Worm (Caenorhabditis elegans) whole organism, L4 larva: Measurements from ENCODE around the gene cal-2.

Experiments used
- D1046.2 ChIP-seq: fragments of 200-800 bp; sonication (Bioruptor generic); IDR thresholded peaks from 2 replicates; pipeline ENCODE4 v1.3.6; 2022; ENCODE audit warnings: missing genetic modification characterization, missing compliant biosample characterization
- F10B5.3 ChIP-seq: sonication (generic microtip); optimal IDR thresholded peaks from 2 replicates; lab custom pipeline; 2016; ENCODE audit warnings: mild to moderate bottlenecking, missing genetic modification characterization, missing compliant biosample characterization
- F26F4.8 ChIP-seq: fragments of 200-800 bp; sonication (Bioruptor generic); conservative IDR thresholded peaks from 2 replicates; pipeline ENCODE4 v1.3.6; 2022; ENCODE audit warnings: missing genetic modification characterization, missing compliant biosample characterization
- F49E8.2 ChIP-seq: sonication (generic microtip); optimal IDR thresholded peaks from 2 replicates; lab custom pipeline; 2016; ENCODE audit warnings: missing compliant biosample characterization, mild to moderate bottlenecking, missing genetic modification characterization, borderline replicate concordance
- R02D3.7 ChIP-seq: fragments of 150-350 bp; sonication (generic microtip); optimal IDR thresholded peaks from 3 replicates; lab custom pipeline; 2014; ENCODE audit warnings: missing biosample characterization, missing genetic modification characterization
- T20F7.1 ChIP-seq: fragments of 200-800 bp; sonication (Bioruptor generic); optimal IDR thresholded peaks from 2 replicates; lab custom pipeline; 2018; ENCODE audit warnings: mild to moderate bottlenecking, missing genetic modification characterization, missing compliant biosample characterization
- T26A8.4 ChIP-seq: fragments of 200-800 bp; sonication (Bioruptor generic); IDR thresholded peaks from 2 replicates; pipeline ENCODE4 v1.3.6; 2022; ENCODE audit warnings: missing genetic modification characterization, missing compliant biosample characterization
- Y105C5A.15 ChIP-seq: fragments of 200-800 bp; sonication (Bioruptor generic); IDR thresholded peaks from 2 replicates; pipeline ENCODE4 v1.3.6; 2022; ENCODE audit warnings: missing genetic modification characterization, missing compliant biosample characterization
- Y75B8A.6 ChIP-seq: fragments of 200-800 bp; sonication (Bioruptor generic); IDR thresholded peaks from 2 replicates; pipeline ENCODE4 v1.3.6; 2022; ENCODE audit warnings: missing genetic modification reagents, missing genetic modification characterization, missing compliant biosample characterization
- ZK337.2 ChIP-seq: fragments of 200-800 bp; sonication (Bioruptor generic); IDR thresholded peaks from 2 replicates; pipeline ENCODE4 v1.3.6; 2022; ENCODE audit warnings: missing genetic modification reagents, missing genetic modification characterization, missing compliant biosample characterization
- ZK546.5 ChIP-seq, 2 experiments: sonication (generic microtip); optimal IDR thresholded peaks; 2 replicates each; lab custom pipeline; 2017; ENCODE audit warnings: missing biosample characterization in 2 of 2, missing genetic modification characterization in 2 of 2
- aha-1 ChIP-seq: fragments of 150-350 bp; peaks from one replicate; lab custom pipeline; 2014; ENCODE audit warnings: missing biosample characterization, missing genetic modification characterization
- ama-1 ChIP-seq: fragments of 150-350 bp; optimal IDR thresholded peaks from 2 replicates; lab custom pipeline; 2014; ENCODE audit warnings: inconsistent platforms, mixed read lengths
- ceh-32 ChIP-seq: sonication (generic microtip); optimal IDR thresholded peaks from 2 replicates; lab custom pipeline; 2016; ENCODE audit warnings: mild to moderate bottlenecking, missing genetic modification characterization, missing compliant biosample characterization; ENCODE audit not compliant: poor library complexity
- ceh-82 ChIP-seq: sonication (generic microtip); optimal IDR thresholded peaks from 2 replicates; lab custom pipeline; 2017; ENCODE audit warnings: missing biosample characterization, missing genetic modification characterization
- ces-1 ChIP-seq: fragments of 150-350 bp; sonication (generic microtip); optimal IDR thresholded peaks from 4 replicates; lab custom pipeline; 2014; ENCODE audit warnings: missing biosample characterization, missing genetic modification reagents, missing genetic modification characterization
- daf-12 ChIP-seq: fragments of 150-350 bp; optimal IDR thresholded peaks from 2 replicates; lab custom pipeline; 2014; ENCODE audit warnings: missing biosample characterization, missing genetic modification reagents, missing genetic modification characterization
- daf-19 ChIP-seq: fragments of 200-800 bp; sonication (Bioruptor generic); conservative IDR thresholded peaks from 2 replicates; pipeline ENCODE4 v1.3.6; 2022; ENCODE audit warnings: missing genetic modification characterization, missing compliant biosample characterization
- daf-8 ChIP-seq: fragments of 200-800 bp; sonication (Bioruptor generic); IDR thresholded peaks from 2 replicates; pipeline ENCODE4 v1.3.6; 2022; ENCODE audit warnings: missing genetic modification characterization, missing compliant biosample characterization
- dmd-8 ChIP-seq: fragments of 200-800 bp; sonication (Bioruptor generic); IDR thresholded peaks from 2 replicates; pipeline ENCODE4 v1.3.6; 2022; ENCODE audit warnings: missing genetic modification characterization, missing compliant biosample characterization
- dmd-9 ChIP-seq: fragments of 200-800 bp; sonication (Bioruptor generic); IDR thresholded peaks from 2 replicates; pipeline ENCODE4 v1.3.6; 2022; ENCODE audit warnings: missing genetic modification reagents, missing genetic modification characterization, missing compliant biosample characterization
- egl-27 ChIP-seq: sonication (generic microtip); optimal IDR thresholded peaks from 3 replicates; lab custom pipeline; 2017; ENCODE audit warnings: missing biosample characterization, missing genetic modification reagents, missing genetic modification characterization
- egl-43 ChIP-seq: fragments of 200-800 bp; sonication (Bioruptor generic); IDR thresholded peaks from 2 replicates; pipeline ENCODE4 v1.3.6; 2022; ENCODE audit warnings: missing genetic modification reagents, missing genetic modification characterization, missing compliant biosample characterization
- hlh-11 ChIP-seq: fragments of 200-800 bp; sonication (Bioruptor generic); optimal IDR thresholded peaks from 2 replicates; lab custom pipeline; 2018; ENCODE audit warnings: mild to moderate bottlenecking, missing genetic modification characterization, missing compliant biosample characterization
- lin-13 ChIP-seq: fragments of 150-350 bp; optimal IDR thresholded peaks from 2 replicates; lab custom pipeline; 2014; ENCODE audit warnings: missing biosample characterization, missing genetic modification reagents, missing genetic modification characterization
- lin-15B ChIP-seq: fragments of 150-350 bp; sonication (generic microtip); optimal IDR thresholded peaks from 3 replicates; lab custom pipeline; 2014; ENCODE audit warnings: missing biosample characterization, missing genetic modification characterization
- lin-38 ChIP-seq: fragments of 200-800 bp; sonication (Bioruptor generic); IDR thresholded peaks from 2 replicates; pipeline ENCODE4 v1.3.6; 2022; ENCODE audit warnings: missing genetic modification reagents, missing genetic modification characterization, missing compliant biosample characterization
- lir-3 ChIP-seq: sonication (generic microtip); optimal IDR thresholded peaks from 2 replicates; lab custom pipeline; 2016; ENCODE audit warnings: mild to moderate bottlenecking, missing genetic modification characterization, missing compliant biosample characterization
- madf-5 ChIP-seq, 2 experiments: fragments of 200-800 bp; sonication (Bioruptor generic); IDR thresholded peaks; 2 replicates each; pipeline ENCODE4 v1.3.6; 2022; ENCODE audit warnings: missing compliant biosample characterization in 2 of 2, missing genetic modification characterization in 2 of 2
- mes-2 ChIP-seq: sonication (generic microtip); optimal IDR thresholded peaks from 2 replicates; lab custom pipeline; 2016; ENCODE audit warnings: missing genotype, mild to moderate bottlenecking, missing genetic modification characterization, missing compliant biosample characterization; ENCODE audit not compliant: poor library complexity, severe bottlenecking
- nhr-11 ChIP-seq: fragments of 150-350 bp; optimal IDR thresholded peaks from 2 replicates; lab custom pipeline; 2014; ENCODE audit warnings: missing biosample characterization, missing genetic modification characterization
- nhr-48 ChIP-seq: sonication (generic microtip); optimal IDR thresholded peaks from 2 replicates; lab custom pipeline; 2016; ENCODE audit warnings: mild to moderate bottlenecking, missing genetic modification characterization, missing compliant biosample characterization
- nhr-6 ChIP-seq: fragments of 150-350 bp; optimal IDR thresholded peaks from 2 replicates; lab custom pipeline; 2014; ENCODE audit warnings: missing biosample characterization, missing genetic modification characterization
- nhr-77 ChIP-seq: fragments of 150-350 bp; optimal IDR thresholded peaks from 2 replicates; lab custom pipeline; 2014; ENCODE audit warnings: missing biosample characterization, missing genetic modification characterization
- pha-4 ChIP-seq, 2 experiments: fragments of 150-350 bp in 1 of 2; fragments of 200-800 bp in 1 of 2; sonication (Bioruptor generic) in 1 of 2; IDR thresholded peaks in 1 of 2; optimal IDR thresholded peaks in 1 of 2; 2 replicates each; pipeline versions ENCODE4 v1.3.6 to Lab custom; 2014 to 2022; ENCODE audit warnings: missing genetic modification characterization in 2 of 2, missing genetic modification reagents in 2 of 2, missing biosample characterization in 1 of 2, missing compliant biosample characterization in 1 of 2
- php-3 ChIP-seq: fragments of 200-800 bp; sonication (Bioruptor generic); IDR thresholded peaks from 2 replicates; pipeline ENCODE4 v1.3.6; 2022; ENCODE audit warnings: missing genetic modification reagents, missing genetic modification characterization, missing compliant biosample characterization
- saeg-2 ChIP-seq: fragments of 200-800 bp; sonication (Bioruptor generic); IDR thresholded peaks from 2 replicates; pipeline ENCODE4 v1.3.6; 2022; ENCODE audit warnings: missing genetic modification reagents, missing genetic modification characterization, missing compliant biosample characterization
- set-16 ChIP-seq: fragments of 200-800 bp; sonication (Bioruptor generic); IDR thresholded peaks from 2 replicates; pipeline ENCODE4 v1.3.6; 2022; ENCODE audit warnings: missing genetic modification reagents, missing genetic modification characterization, missing compliant biosample characterization
- skn-1 ChIP-seq: fragments of 150-350 bp; optimal IDR thresholded peaks from 2 replicates; lab custom pipeline; 2014; ENCODE audit warnings: missing biosample characterization, missing genetic modification characterization
- snpc-4 ChIP-seq: fragments of 150-350 bp; optimal IDR thresholded peaks from 2 replicates; lab custom pipeline; 2014; ENCODE audit warnings: missing biosample characterization, missing genetic modification characterization
- spr-3 ChIP-seq: fragments of 200-800 bp; sonication (Bioruptor generic); optimal IDR thresholded peaks from 2 replicates; lab custom pipeline; 2018; ENCODE audit warnings: mild to moderate bottlenecking, missing genetic modification characterization, missing compliant biosample characterization
- unc-130 ChIP-seq: sonication (generic microtip); optimal IDR thresholded peaks from 2 replicates; lab custom pipeline; 2016; ENCODE audit warnings: missing genetic modification reagents, missing genetic modification characterization, missing compliant biosample characterization
- unc-39 ChIP-seq: sonication (generic microtip); optimal IDR thresholded peaks from 2 replicates; lab custom pipeline; 2017; ENCODE audit warnings: missing biosample characterization, missing genetic modification characterization
- unc-62 ChIP-seq, 3 experiments: fragments of 150-350 bp in 1 of 3; sonication (generic microtip); optimal IDR thresholded peaks in 2 of 3; peaks in 1 of 3; 1 replicate in 1 of 3; 2 replicates in 2 of 3; lab custom pipeline; 2014 to 2017; ENCODE audit warnings: missing biosample characterization in 3 of 3, missing genetic modification characterization in 3 of 3, missing genetic modification reagents in 3 of 3, missing genotype in 1 of 3
- vab-7 ChIP-seq: fragments of 200-800 bp; sonication (Bioruptor generic); IDR thresholded peaks from 2 replicates; pipeline ENCODE4 v1.3.6; 2022; ENCODE audit warnings: missing genetic modification reagents, missing genetic modification characterization, missing compliant biosample characterization
- zag-1 ChIP-seq: fragments of 150-350 bp; optimal IDR thresholded peaks from 2 replicates; lab custom pipeline; 2014; ENCODE audit warnings: missing biosample characterization, missing genetic modification characterization
- zfp-3 ChIP-seq: fragments of 200-800 bp; sonication (Bioruptor generic); conservative IDR thresholded peaks from 2 replicates; pipeline ENCODE4 v1.3.6; 2022; ENCODE audit warnings: missing genetic modification reagents, missing genetic modification characterization, missing compliant biosample characterization
- zip-2 ChIP-seq: fragments of 150-350 bp; optimal IDR thresholded peaks from 2 replicates; lab custom pipeline; 2014; ENCODE audit warnings: missing biosample characterization, missing genetic modification characterization
- ztf-11 ChIP-seq: fragments of 150-350 bp; optimal IDR thresholded peaks from 2 replicates; lab custom pipeline; 2014; ENCODE audit warnings: missing biosample characterization, missing genetic modification characterization

Gene cal-2

ce11 chrII:8956896-8957295, 3.6 kb upstream of the cal-2 start:
- TF ChIP-seq pha-4 (GFP tag; IDR thresholded peaks at IDR 0.05; lab: Robert Waterston, UW) (no peak), pha-4 (tag; optimal IDR thresholded peaks at IDR 0.05; lab: Kevin White, UChicago) (no peak), madf-5 (GFP tag; IDR thresholded peaks at IDR 0.05; lab: Robert Waterston, UW) (no peak), Y75B8A.6 (GFP tag; lab: Robert Waterston, UW) (no peak), zag-1 (tag; lab: Kevin White, UChicago) (no peak), unc-130 (GFP tag; lab: Kevin White, UChicago) (no peak), daf-8 (GFP tag; lab: Robert Waterston, UW) (no peak), daf-19 (no peak), lin-15B (tag; lab: Kevin White, UChicago) (no peak), spr-3 (no peak), lir-3 (tag; lab: Kevin White, UChicago) (no peak), nhr-11 (tag; lab: Kevin White, UChicago) (no peak), ZK546.5 (tag; optimal IDR thresholded peaks at IDR 0.05; lab: Kevin White, UChicago) (no peak), ceh-32 (tag; lab: Kevin White, UChicago) (no peak), set-16 (GFP tag; lab: Robert Waterston, UW) (no peak), Y105C5A.15 (GFP tag; lab: Robert Waterston, UW) (no peak), aha-1 (tag; lab: Kevin White, UChicago) (no peak), lin-38 (no peak), dmd-8 (no peak), hlh-11 (tag; lab: Kevin White, UChicago) (no peak), lin-13 (GFP tag; lab: Kevin White, UChicago) (no peak)

ce11 chrII:8959081-8959480, 1.4 kb upstream of the cal-2 start:
- no peak for TF ChIP-seq ztf-11
- TF ChIP-seq ZK337.2 (GFP tag; lab: Robert Waterston, UW), result no peak
- TF ChIP-seq ama-1 (lab: Kevin White, UChicago), result no peak
- no peak for TF ChIP-seq egl-27 (tag; lab: Kevin White, UChicago)
- TF ChIP-seq php-3 (GFP tag; lab: Robert Waterston, UW), result no peak
- no peak for TF ChIP-seq vab-7
- TF ChIP-seq mes-2, result no peak
- TF ChIP-seq lin-13 (GFP tag; lab: Kevin White, UChicago), result no peak
- TF ChIP-seq nhr-77 (tag; lab: Kevin White, UChicago), result no peak
- TF ChIP-seq ces-1 (GFP tag; lab: Kevin White, UChicago), result no peak
- TF ChIP-seq daf-8 (GFP tag; lab: Robert Waterston, UW), result no peak
- no peak for TF ChIP-seq set-16 (GFP tag; lab: Robert Waterston, UW)
- TF ChIP-seq T26A8.4 (GFP tag; lab: Robert Waterston, UW), result no peak
- no peak for TF ChIP-seq zag-1 (tag; lab: Kevin White, UChicago)
- no peak for TF ChIP-seq dmd-8
- TF ChIP-seq skn-1 (tag; lab: Kevin White, UChicago), result no peak
- TF ChIP-seq madf-5 (GFP tag; IDR thresholded peaks at IDR 0.05; lab: Robert Waterston, UW), result no peak
- TF ChIP-seq zfp-3 (GFP tag; lab: Robert Waterston, UW), result no peak
- no peak for TF ChIP-seq nhr-48
- no peak for TF ChIP-seq egl-43 (GFP tag; lab: Robert Waterston, UW)
- TF ChIP-seq dmd-9 (GFP tag; lab: Robert Waterston, UW), result no peak
- TF ChIP-seq ceh-82 (tag; lab: Kevin White, UChicago), result no peak
- no peak for TF ChIP-seq zip-2 (tag; lab: Kevin White, UChicago)
- TF ChIP-seq snpc-4 (tag; lab: Kevin White, UChicago), result no peak
- no peak for TF ChIP-seq ceh-32 (tag; lab: Kevin White, UChicago)
- no peak for TF ChIP-seq F10B5.3
- TF ChIP-seq F26F4.8, result no peak
- no peak for TF ChIP-seq saeg-2 (GFP tag; lab: Robert Waterston, UW)
- TF ChIP-seq unc-130 (GFP tag; lab: Kevin White, UChicago), result no peak
- TF ChIP-seq unc-62 (GFP tag; optimal IDR thresholded peaks at IDR 0.05 in 1 of 2; lab: Kevin White, UChicago), result peak in 1 of 2 experiments; percentile 93
- no peak for TF ChIP-seq unc-62 (tag; optimal IDR thresholded peaks at IDR 0.05; lab: Kevin White, UChicago)
- no peak for TF ChIP-seq T20F7.1 (GFP tag; lab: Kevin White, UChicago)
- no peak for TF ChIP-seq D1046.2 (GFP tag; lab: Robert Waterston, UW)
- TF ChIP-seq R02D3.7 (tag; lab: Kevin White, UChicago), result no peak
- TF ChIP-seq hlh-11 (tag; lab: Kevin White, UChicago), result peak; percentile 22
- no peak for TF ChIP-seq daf-12
- TF ChIP-seq F49E8.2 (tag; lab: Kevin White, UChicago), result no peak
- no peak for TF ChIP-seq unc-39 (tag; lab: Kevin White, UChicago)
- TF ChIP-seq daf-19, result no peak
- TF ChIP-seq nhr-6 (tag; lab: Kevin White, UChicago), result no peak
- no peak for TF ChIP-seq spr-3
